Worm (Caenorhabditis elegans) whole organism, mixed stage, embryonic: ENCODE data around the gene srd-44.
A peak's percentile ranks its signal among the peaks of the same experiment; 100 is the strongest.

ENCODE experiments used
- M03D4.4 ChIP-seq: sonication (generic microtip); optimal IDR thresholded peaks from 2 replicates; lab custom pipeline; 2017; ENCODE audit warnings: mild to moderate bottlenecking, missing genetic modification characterization, missing compliant biosample characterization
- bed-3 ChIP-seq: fragments of 200-800 bp; sonication (Bioruptor generic); optimal IDR thresholded peaks from 3 replicates; lab custom pipeline; 2018; ENCODE audit warnings: mild to moderate bottlenecking, missing genetic modification characterization, moderate library complexity, missing compliant biosample characterization
- ceh-39 ChIP-seq: fragments of 150-350 bp; optimal IDR thresholded peaks from 2 replicates; lab custom pipeline; 2014; ENCODE audit warnings: missing biosample characterization, missing genetic modification characterization
- ceh-83 ChIP-seq: fragments of 200-800 bp; sonication (Bioruptor generic); optimal IDR thresholded peaks from 2 replicates; lab custom pipeline; 2018; ENCODE audit warnings: mild to moderate bottlenecking, missing genetic modification characterization, missing compliant biosample characterization
- ces-1 ChIP-seq: fragments of 150-350 bp; optimal IDR thresholded peaks from 2 replicates; lab custom pipeline; 2014; ENCODE audit warnings: missing biosample characterization, missing genetic modification reagents, missing genetic modification characterization
- cnd-1 ChIP-seq: fragments of 200-800 bp; sonication (Bioruptor generic); optimal IDR thresholded peaks from 2 replicates; lab custom pipeline; 2018; ENCODE audit warnings: mild to moderate bottlenecking, missing genetic modification characterization, missing compliant biosample characterization
- elt-1 ChIP-seq: sonication (generic microtip); optimal IDR thresholded peaks from 2 replicates; lab custom pipeline; 2017; ENCODE audit warnings: missing genetic modification characterization, mild to moderate bottlenecking, missing compliant biosample characterization, antibody characterized with exemption, moderate library complexity, borderline replicate concordance; ENCODE audit not compliant: insufficient read depth
- flh-1 ChIP-seq: fragments of 200-800 bp; sonication (Bioruptor generic); optimal IDR thresholded peaks from 2 replicates; lab custom pipeline; 2018; ENCODE audit warnings: mild to moderate bottlenecking, missing genetic modification characterization, moderate library complexity, missing compliant biosample characterization
- ham-2 ChIP-seq: fragments of 200-800 bp; sonication (Bioruptor generic); optimal IDR thresholded peaks from 2 replicates; lab custom pipeline; 2018; ENCODE audit warnings: mild to moderate bottlenecking, missing genetic modification characterization, missing compliant biosample characterization
- lin-13 ChIP-seq: fragments of 150-350 bp; optimal IDR thresholded peaks from 2 replicates; lab custom pipeline; 2014; ENCODE audit warnings: missing biosample characterization, missing genetic modification characterization
- lin-32 ChIP-seq: fragments of 200-800 bp; sonication (Bioruptor generic); optimal IDR thresholded peaks from 2 replicates; lab custom pipeline; 2018; ENCODE audit warnings: mild to moderate bottlenecking, missing genetic modification characterization, missing compliant biosample characterization
- lsy-2 ChIP-seq: fragments of 150-350 bp; optimal IDR thresholded peaks from 2 replicates; lab custom pipeline; 2014; ENCODE audit warnings: missing biosample characterization, missing genetic modification characterization
- mab-5 ChIP-seq: fragments of 150-350 bp; optimal IDR thresholded peaks from 2 replicates; lab custom pipeline; 2014; ENCODE audit warnings: missing biosample characterization, missing genetic modification characterization
- mep-1 ChIP-seq: fragments of 150-350 bp; optimal IDR thresholded peaks from 2 replicates; lab custom pipeline; 2017; ENCODE audit warnings: missing biosample characterization, missing genetic modification reagents, missing genetic modification characterization, inconsistent platforms
- mls-2 ChIP-seq: sonication (generic microtip); optimal IDR thresholded peaks from 2 replicates; lab custom pipeline; 2016; ENCODE audit warnings: mild to moderate bottlenecking, missing genetic modification characterization, moderate library complexity, missing compliant biosample characterization
- nhr-237 ChIP-seq: fragments of 150-350 bp; optimal IDR thresholded peaks from 2 replicates; lab custom pipeline; 2014; ENCODE audit warnings: missing biosample characterization, missing genetic modification characterization
- nhr-28 ChIP-seq: fragments of 150-350 bp; optimal IDR thresholded peaks from 2 replicates; lab custom pipeline; 2014; ENCODE audit warnings: missing biosample characterization, missing genetic modification characterization
- pha-4 ChIP-seq: fragments of 150-350 bp; optimal IDR thresholded peaks from 2 replicates; lab custom pipeline; 2018; ENCODE audit warnings: missing biosample characterization, missing genetic modification reagents, missing genetic modification characterization
- sem-2 ChIP-seq: fragments of 200-800 bp; sonication (Bioruptor generic); optimal IDR thresholded peaks from 2 replicates; lab custom pipeline; 2018; ENCODE audit warnings: mild to moderate bottlenecking, missing genetic modification characterization, missing compliant biosample characterization
- snpc-4 ChIP-seq: fragments of 150-350 bp; optimal IDR thresholded peaks from 2 replicates; lab custom pipeline; 2014; ENCODE audit warnings: missing biosample characterization, missing genetic modification characterization
- sptf-1 ChIP-seq: sonication (generic microtip); optimal IDR thresholded peaks from 2 replicates; lab custom pipeline; 2017; ENCODE audit warnings: mild to moderate bottlenecking, missing genetic modification characterization, moderate library complexity, missing compliant biosample characterization
- tbx-8 ChIP-seq: fragments of 200-800 bp; sonication (Bioruptor generic); optimal IDR thresholded peaks from 2 replicates; lab custom pipeline; 2018; ENCODE audit warnings: mild to moderate bottlenecking, missing genetic modification characterization, moderate library complexity, missing compliant biosample characterization
- unc-120 ChIP-seq: sonication (generic microtip); optimal IDR thresholded peaks from 2 replicates; lab custom pipeline; 2017; ENCODE audit warnings: missing genetic modification characterization, missing compliant biosample characterization; ENCODE audit not compliant: poor library complexity, severe bottlenecking
- unc-62 ChIP-seq: fragments of 150-350 bp; optimal IDR thresholded peaks from 2 replicates; lab custom pipeline; 2014; ENCODE audit warnings: missing biosample characterization, missing genetic modification reagents, missing genetic modification characterization
- zip-8 ChIP-seq: fragments of 150-350 bp; optimal IDR thresholded peaks from 2 replicates; lab custom pipeline; 2014; ENCODE audit warnings: missing biosample characterization, missing genetic modification characterization
- ztf-11 ChIP-seq: fragments of 150-350 bp; optimal IDR thresholded peaks from 2 replicates; lab custom pipeline; 2014; ENCODE audit warnings: missing biosample characterization, missing genetic modification characterization

The srd-44 gene

DNA sequence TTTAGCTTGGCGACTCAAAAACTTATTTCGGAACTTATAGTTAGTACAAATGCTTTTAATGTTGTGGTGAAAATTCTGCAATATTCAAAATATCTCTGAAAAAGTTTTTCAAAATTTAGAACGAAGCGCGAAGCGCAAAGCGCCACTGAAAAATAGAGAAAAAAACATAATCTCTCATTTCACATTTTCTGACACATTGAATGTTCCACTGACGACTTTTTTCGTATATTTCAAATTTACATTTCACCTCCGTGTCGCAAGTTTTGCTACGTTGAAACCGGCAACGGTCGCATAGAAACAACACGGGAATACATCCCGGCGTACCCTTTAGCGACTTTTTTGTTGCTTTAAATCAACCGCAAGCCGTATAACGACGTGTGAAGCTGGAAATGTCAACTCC is 10.1 kb downstream of the srd-44 start, which contains the start of gene F42F12.14:
Gene F42F12.14 (plus strand): TSS at position 301 of the 400 bp plus-strand sequence.
- no peak for TF ChIP-seq elt-1 (tag; lab: Kevin White, UChicago)
- no peak for TF ChIP-seq tbx-8
- no peak for TF ChIP-seq lin-13
- TF ChIP-seq sptf-1 (tag; lab: Kevin White, UChicago), result no peak
- no peak for TF ChIP-seq bed-3 (GFP tag; lab: Kevin White, UChicago)
- no peak for TF ChIP-seq ztf-11 (tag; lab: Kevin White, UChicago)
- TF ChIP-seq sem-2, result no peak
- no peak for TF ChIP-seq M03D4.4 (tag; lab: Kevin White, UChicago)
- no peak for TF ChIP-seq mep-1 (tag; lab: Kevin White, UChicago)
- no peak for TF ChIP-seq cnd-1 (tag; lab: Kevin White, UChicago)
- TF ChIP-seq mls-2 (tag; lab: Kevin White, UChicago), result no peak
- TF ChIP-seq lin-32 (GFP tag; lab: Kevin White, UChicago), result no peak
- TF ChIP-seq nhr-28 (tag; lab: Kevin White, UChicago), result no peak

DNA sequence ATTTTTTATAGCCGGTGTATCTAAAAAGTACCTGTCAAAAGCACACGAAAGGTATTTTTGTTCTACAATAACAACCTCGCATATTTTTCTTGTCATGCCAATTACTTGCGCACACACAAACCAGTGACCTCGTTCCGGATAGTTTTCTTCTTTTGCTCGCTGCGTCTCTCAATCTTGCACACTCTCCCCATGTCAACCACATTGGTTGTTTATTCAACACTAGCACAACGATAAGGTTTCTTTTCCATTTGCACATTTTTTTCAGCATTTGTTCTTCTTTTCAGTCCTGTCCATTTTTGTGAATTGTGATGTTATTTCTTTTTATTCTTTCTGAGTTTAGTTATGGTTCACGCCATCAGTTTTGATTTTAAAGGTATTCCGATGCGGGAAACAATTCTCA is 12.0 kb downstream of the srd-44 start, which contains the start of gene F42F12.3:
Gene F42F12.3 (plus strand): TSS at position 372 of the 400 bp plus-strand sequence.
- TF ChIP-seq nhr-28 (tag; lab: Kevin White, UChicago), result no peak
- TF ChIP-seq pha-4 (tag; lab: Kevin White, UChicago), result peak; percentile 3

DNA sequence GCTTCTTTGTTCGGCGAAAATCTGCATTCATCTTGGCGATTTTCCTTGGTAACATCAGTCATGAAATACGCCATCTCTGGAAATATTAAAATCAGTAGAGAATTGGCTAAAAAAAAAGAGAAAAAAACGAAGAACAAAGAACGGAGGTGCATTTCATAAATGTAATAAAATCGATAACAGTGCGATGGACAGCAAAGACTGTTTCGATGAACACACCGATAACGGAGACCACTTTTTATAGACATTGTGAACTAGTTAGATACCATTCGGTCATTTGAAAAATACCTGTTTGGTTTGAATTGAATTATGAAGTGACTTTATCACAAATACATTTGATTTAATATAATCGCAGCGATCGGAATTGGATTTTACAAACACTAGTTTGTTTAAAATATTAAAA is 14.6 kb downstream of the srd-44 start, which contains the start of gene F42F12.4:
Gene F42F12.4 (minus strand): TSS at position 76 of the 400 bp plus-strand sequence.
- no peak for TF ChIP-seq lsy-2
- TF ChIP-seq M03D4.4 (tag; lab: Kevin White, UChicago), result no peak
- no peak for TF ChIP-seq ham-2

DNA sequence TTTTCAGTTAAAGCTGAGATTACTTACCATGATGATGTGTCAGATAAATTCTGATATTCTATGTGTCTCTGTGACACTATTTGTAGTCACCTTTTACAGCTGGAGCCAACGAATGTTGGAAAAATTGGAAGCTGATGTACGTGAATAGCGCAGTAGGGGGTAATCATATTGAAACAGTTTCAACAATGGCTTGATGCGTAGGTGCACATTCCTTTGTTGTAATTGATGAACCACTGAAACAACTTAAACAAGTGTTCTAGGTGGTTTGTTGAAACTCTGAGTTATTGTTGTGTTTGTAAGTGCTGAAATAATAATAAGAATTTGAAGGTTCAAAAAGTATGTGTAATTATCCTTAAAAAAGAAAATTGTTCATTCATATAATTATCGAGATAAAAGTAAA is 18.3 kb downstream of the srd-44 start, which contains the start of gene nspc-12:
Gene nspc-12 (minus strand): TSS at position 101 of the 400 bp plus-strand sequence.
- TF ChIP-seq ces-1 (GFP tag; lab: Kevin White, UChicago) (no peak), ceh-39 (tag; lab: Kevin White, UChicago) (no peak), lin-13 (no peak), zip-8 (tag; lab: Kevin White, UChicago) (no peak), cnd-1 (tag; lab: Kevin White, UChicago) (no peak), ceh-83 (GFP tag; lab: Kevin White, UChicago) (no peak), M03D4.4 (tag; lab: Kevin White, UChicago) (no peak), unc-62 (no peak), snpc-4 (tag; lab: Kevin White, UChicago) (no peak), nhr-237 (tag; lab: Kevin White, UChicago) (no peak)

DNA sequence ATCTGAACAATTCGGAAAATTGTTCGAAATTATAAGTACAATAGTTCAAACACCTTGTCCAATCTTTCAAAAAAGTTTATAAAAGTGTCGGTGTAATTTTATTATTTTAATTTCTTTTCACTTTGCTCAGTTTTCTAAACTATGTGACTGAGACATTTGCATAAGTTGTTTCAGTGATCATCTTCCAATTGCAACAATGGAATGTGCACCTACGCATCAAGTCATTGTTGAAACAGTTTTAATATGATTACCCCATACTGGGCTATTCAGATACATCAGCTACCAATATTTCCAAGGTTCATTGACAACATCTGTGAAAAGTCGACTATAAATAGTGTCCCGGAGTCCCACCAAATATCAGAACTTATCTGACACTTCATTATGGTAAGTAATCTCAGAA is 18.9 kb downstream of the srd-44 start, which contains the start of gene nspc-13:
Gene nspc-13 (plus strand): TSS at position 301 of the 400 bp plus-strand sequence.
- no peak for TF ChIP-seq flh-1 (GFP tag; lab: Kevin White, UChicago)
- no peak for TF ChIP-seq elt-1 (tag; lab: Kevin White, UChicago)
- no peak for TF ChIP-seq zip-8 (tag; lab: Kevin White, UChicago)
- no peak for TF ChIP-seq snpc-4 (tag; lab: Kevin White, UChicago)
- TF ChIP-seq cnd-1 (tag; lab: Kevin White, UChicago), result no peak
- no peak for TF ChIP-seq lin-13

DNA sequence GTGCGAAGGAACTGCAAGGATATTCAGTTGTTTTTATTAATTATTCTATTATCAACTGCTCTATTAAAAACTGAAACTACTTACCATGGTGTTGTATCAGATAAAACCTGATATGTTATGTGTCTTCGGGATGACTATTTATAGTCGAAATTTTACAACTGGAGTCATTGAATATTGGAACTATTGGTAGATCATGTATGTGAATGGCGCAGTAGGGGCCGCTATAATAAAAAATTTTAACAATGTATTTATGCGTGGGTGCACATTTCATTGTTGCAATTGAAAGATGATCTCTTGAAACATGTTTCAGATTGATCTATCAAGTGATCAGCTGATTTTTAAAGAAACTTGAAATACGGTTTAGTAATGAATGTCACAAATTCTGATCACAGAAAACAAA is 20.7 kb downstream of the srd-44 start, which contains the start of gene nspc-14:
Gene nspc-14 (minus strand): TSS at position 101 of the 400 bp plus-strand sequence.
- TF ChIP-seq sptf-1 (tag; lab: Kevin White, UChicago) (no peak), sem-2 (no peak), mab-5 (tag; lab: Kevin White, UChicago) (no peak)

DNA sequence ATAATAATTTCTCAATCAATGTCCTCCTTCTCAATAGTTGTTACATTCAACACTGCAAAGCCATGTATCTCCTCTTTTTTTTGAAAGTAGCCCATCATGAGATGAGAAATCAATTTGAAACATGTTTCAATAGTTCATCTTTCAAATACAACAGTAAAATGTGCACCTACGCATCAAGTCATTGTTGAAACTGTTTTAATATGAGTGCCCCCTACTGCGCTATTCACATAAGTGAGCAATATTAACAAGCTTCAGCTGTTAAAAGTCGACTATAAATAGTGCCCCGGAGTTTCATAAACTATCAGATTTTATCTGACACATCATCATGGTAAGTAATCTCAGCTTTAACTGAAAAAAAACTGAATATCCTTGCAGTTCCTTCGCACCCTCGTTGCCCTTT is 22.2 kb downstream of the srd-44 start, which contains the start of the genes nspc-15 and F19H6.6:
Gene nspc-15 (plus strand): TSS at position 301 of the 400 bp plus-strand sequence.
Gene F19H6.6 (plus strand): TSS at position 384 of the 400 bp plus-strand sequence.
- TF ChIP-seq nhr-28 (tag; lab: Kevin White, UChicago) (no peak), ztf-11 (tag; lab: Kevin White, UChicago) (no peak), mep-1 (tag; lab: Kevin White, UChicago) (no peak), unc-120 (no peak), lin-32 (GFP tag; lab: Kevin White, UChicago) (no peak), sem-2 (no peak), ces-1 (GFP tag; lab: Kevin White, UChicago) (no peak), bed-3 (GFP tag; lab: Kevin White, UChicago) (no peak), elt-1 (tag; lab: Kevin White, UChicago) (no peak)
